Worm (Caenorhabditis elegans) whole organism, L2 larva: Measurements from ENCODE around the gene nfm-1.

ENCODE experiments used
- nhr-25 ChIP-seq: fragments of 150-350 bp; sonication (generic microtip); optimal IDR thresholded peaks from 3 replicates; lab custom pipeline; 2014; ENCODE audit warnings: missing biosample characterization, missing genetic modification characterization
- unc-39 ChIP-seq: fragments of 150-350 bp; optimal IDR thresholded peaks from 2 replicates; lab custom pipeline; 2014; ENCODE audit warnings: missing biosample characterization, missing genetic modification characterization

ce11 chrIII:6145896-6146295, 13.4 kb upstream of the nfm-1 start, which contains the start of gene Y42G9A.3:
- TF ChIP-seq nhr-25 (no peak), unc-39 (tag; lab: Kevin White, UChicago) (no peak)
